Fruit fly (Drosophila melanogaster) whole organism, prepupa: ENCODE results near the gene lilli.
A peak's percentile ranks its signal among the peaks of the same experiment; 100 is the strongest.

ENCODE experiments used
- Blimp-1 ChIP-seq: fragments of 200-800 bp; sonication (Bioruptor generic); optimal IDR thresholded peaks from 3 replicates; lab custom pipeline; 2017; ENCODE audit warnings: missing biosample characterization, missing genetic modification characterization, mild to moderate bottlenecking, moderate library complexity, missing genetic modification reagents
- CG10631 ChIP-seq: fragments of 200-800 bp; sonication (Bioruptor generic); optimal IDR thresholded peaks from 2 replicates; lab custom pipeline; 2016; ENCODE audit warnings: missing biosample characterization, missing genetic modification characterization
- CG11902 ChIP-seq: fragments of 200-800 bp; sonication (Bioruptor generic); optimal IDR thresholded peaks from 3 replicates; lab custom pipeline; 2016; ENCODE audit warnings: missing biosample characterization, missing genetic modification characterization
- CG16779 ChIP-seq: fragments of 200-800 bp; sonication (Bioruptor generic); optimal IDR thresholded peaks from 3 replicates; lab custom pipeline; 2017; ENCODE audit warnings: missing biosample characterization, mild to moderate bottlenecking, missing genetic modification characterization
- CG3032 ChIP-seq: fragments of 200-800 bp; optimal IDR thresholded peaks from 2 replicates; lab custom pipeline; 2019; ENCODE audit warnings: missing biosample characterization, mild to moderate bottlenecking, missing genetic modification characterization, moderate library complexity
- CG31627 ChIP-seq: fragments of 200-800 bp; sonication (Bioruptor generic); optimal IDR thresholded peaks from 3 replicates; lab custom pipeline; 2016; ENCODE audit warnings: missing biosample characterization, missing genetic modification characterization
- CG34406 ChIP-seq: fragments of 200-800 bp; sonication (Bioruptor generic); optimal IDR thresholded peaks from 3 replicates; lab custom pipeline; 2016; ENCODE audit warnings: missing biosample characterization, missing genetic modification characterization
- CG4318 ChIP-seq: fragments of 200-800 bp; sonication (Bioruptor generic); optimal IDR thresholded peaks from 3 replicates; lab custom pipeline; 2017; ENCODE audit warnings: missing biosample characterization, mild to moderate bottlenecking, missing genetic modification characterization
- CG6163 ChIP-seq: fragments of 200-800 bp; sonication (Bioruptor generic); IDR thresholded peaks from 3 replicates; pipeline ENCODE4 v1.3.6; 2022; ENCODE audit warnings: missing biosample characterization, missing genetic modification characterization
- CG6792 ChIP-seq: fragments of 200-800 bp; sonication (Bioruptor generic); optimal IDR thresholded peaks from 3 replicates; lab custom pipeline; 2016; ENCODE audit warnings: missing biosample characterization, missing genetic modification characterization
- CG6808 ChIP-seq: fragments of 200-800 bp; sonication (Bioruptor generic); optimal IDR thresholded peaks from 3 replicates; lab custom pipeline; 2017; ENCODE audit warnings: missing biosample characterization, missing genetic modification characterization, mild to moderate bottlenecking, moderate library complexity, missing genetic modification reagents
- CG8319 ChIP-seq: fragments of 200-800 bp; sonication (Bioruptor generic); optimal IDR thresholded peaks from 3 replicates; lab custom pipeline; 2016; ENCODE audit warnings: missing biosample characterization, missing genetic modification characterization
- CG8632 ChIP-seq: fragments of 200-800 bp; sonication (Bioruptor generic); optimal IDR thresholded peaks from 3 replicates; lab custom pipeline; 2016; ENCODE audit warnings: missing biosample characterization, missing genetic modification characterization
- CG9139 ChIP-seq: fragments of 200-800 bp; sonication (Bioruptor generic); optimal IDR thresholded peaks from 3 replicates; lab custom pipeline; 2017; ENCODE audit warnings: missing biosample characterization, mild to moderate bottlenecking, missing genetic modification characterization
- Eip78C ChIP-seq: fragments of 200-800 bp; sonication (Bioruptor generic); peaks from one replicate; lab custom pipeline; 2016; ENCODE audit warnings: missing biosample characterization, missing genetic modification characterization
- Gug ChIP-seq: fragments of 200-800 bp; sonication (Bioruptor generic); IDR thresholded peaks from 2 replicates; pipeline ENCODE4 v1.3.6; 2022; ENCODE audit warnings: missing biosample characterization, missing genetic modification characterization
- Hr38 ChIP-seq: sonication (Bioruptor generic); optimal IDR thresholded peaks from 2 replicates; lab custom pipeline; 2016; ENCODE audit warnings: missing biosample characterization, missing genetic modification characterization
- Hr39 ChIP-seq: fragments of 200-800 bp; sonication (Bioruptor generic); optimal IDR thresholded peaks from 2 replicates; lab custom pipeline; 2016; ENCODE audit warnings: missing biosample characterization, missing genetic modification characterization
- Met ChIP-seq: fragments of 200-800 bp; sonication (Bioruptor generic); optimal IDR thresholded peaks from 3 replicates; lab custom pipeline; 2016; ENCODE audit warnings: missing biosample characterization, missing genetic modification characterization
- OdsH ChIP-seq: fragments of 200-800 bp; sonication (Bioruptor generic); optimal IDR thresholded peaks from 3 replicates; lab custom pipeline; 2016; ENCODE audit warnings: missing biosample characterization, missing genetic modification characterization
- Sox15 ChIP-seq: fragments of 200-800 bp; sonication (Bioruptor generic); optimal IDR thresholded peaks from 3 replicates; lab custom pipeline; 2016; ENCODE audit warnings: missing biosample characterization, missing genetic modification characterization
- acj6 ChIP-seq: fragments of 200-800 bp; sonication (Bioruptor generic); optimal IDR thresholded peaks from 3 replicates; lab custom pipeline; 2016; ENCODE audit warnings: missing biosample characterization, missing genetic modification characterization
- dac ChIP-seq: fragments of 200-800 bp; sonication (Bioruptor generic); optimal IDR thresholded peaks from 2 replicates; lab custom pipeline; 2017; ENCODE audit warnings: missing biosample characterization, mild to moderate bottlenecking, missing genetic modification characterization
- eg ChIP-seq: fragments of 200-800 bp; sonication (Bioruptor generic); IDR thresholded peaks from 3 replicates; pipeline ENCODE4 v1.3.6; 2022; ENCODE audit warnings: missing biosample characterization, missing genetic modification characterization
- esn ChIP-seq: fragments of 200-800 bp; sonication (Bioruptor generic); optimal IDR thresholded peaks from 2 replicates; lab custom pipeline; 2016; ENCODE audit warnings: missing biosample characterization, mild to moderate bottlenecking, missing genetic modification characterization, moderate library complexity
- fd85E ChIP-seq: fragments of 200-800 bp; sonication (Bioruptor generic); optimal IDR thresholded peaks from 3 replicates; lab custom pipeline; 2016; ENCODE audit warnings: missing biosample characterization, missing genetic modification characterization
- fkh ChIP-seq: fragments of 200-800 bp; sonication (Bioruptor generic); optimal IDR thresholded peaks from 3 replicates; lab custom pipeline; 2017; ENCODE audit warnings: missing biosample characterization, mild to moderate bottlenecking, missing genetic modification characterization, moderate library complexity
- lz ChIP-seq: fragments of 200-800 bp; sonication (Bioruptor generic); optimal IDR thresholded peaks from 3 replicates; lab custom pipeline; 2016; ENCODE audit warnings: missing biosample characterization, missing genetic modification characterization
- net ChIP-seq: fragments of 200-800 bp; sonication (Bioruptor generic); optimal IDR thresholded peaks from 3 replicates; lab custom pipeline; 2016; ENCODE audit warnings: missing biosample characterization, missing genetic modification characterization
- pdm3 ChIP-seq: fragments of 200-800 bp; sonication (Bioruptor generic); optimal IDR thresholded peaks from 3 replicates; lab custom pipeline; 2016; ENCODE audit warnings: missing biosample characterization, missing genetic modification characterization
- salr ChIP-seq, 2 experiments: fragments of 200-800 bp; sonication (Bioruptor generic); optimal IDR thresholded peaks; 3 replicates each; lab custom pipeline; 2016 to 2018; ENCODE audit warnings: missing biosample characterization in 2 of 2, missing genetic modification characterization in 2 of 2, mild to moderate bottlenecking in 1 of 2
- spab ChIP-seq: fragments of 200-800 bp; sonication (Bioruptor generic); optimal IDR thresholded peaks from 2 replicates; lab custom pipeline; 2017; ENCODE audit warnings: missing biosample characterization, mild to moderate bottlenecking, missing genetic modification characterization, missing genetic modification reagents
- vri ChIP-seq: fragments of 200-800 bp; sonication (Bioruptor generic); optimal IDR thresholded peaks from 3 replicates; lab custom pipeline; 2016; ENCODE audit warnings: missing biosample characterization, mild to moderate bottlenecking, missing genetic modification characterization

lilli gene

DNA sequence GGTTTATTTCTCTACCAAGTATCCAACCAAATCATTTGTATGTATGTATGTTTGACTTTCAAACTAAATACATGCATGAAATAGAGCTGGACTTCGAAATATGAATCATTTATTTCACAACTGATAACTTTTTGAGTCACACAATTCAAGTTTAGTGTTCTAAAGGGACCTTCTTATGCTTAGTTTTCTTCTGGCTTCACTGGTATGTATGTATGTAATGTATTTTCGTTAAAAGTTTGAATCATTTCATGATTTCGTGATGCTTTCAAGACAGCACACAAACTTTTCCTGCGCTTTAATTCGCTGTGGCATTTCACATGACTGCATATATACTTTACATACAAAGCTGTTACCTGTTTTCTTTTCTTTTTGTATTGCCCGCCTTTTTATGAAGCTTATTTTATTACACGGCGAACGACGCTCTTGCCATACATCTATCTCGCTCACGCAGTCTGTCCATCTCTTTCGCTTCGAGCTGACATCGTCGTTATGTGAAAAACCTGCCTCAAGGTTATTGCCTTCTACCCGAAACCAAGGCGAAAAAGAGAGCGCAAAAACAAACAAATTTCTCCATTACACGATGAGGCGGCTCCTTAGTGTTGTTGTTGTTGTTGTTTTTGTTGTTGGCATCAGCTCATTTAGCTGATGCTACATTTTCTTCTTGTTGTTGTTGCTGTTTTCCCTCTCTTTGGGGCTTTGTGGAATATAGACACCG is 22.9 kb downstream of the lilli start (continued):
- peak; percentile 27 for TF ChIP-seq Eip78C (GFP tag; lab: Kevin White, UChicago)
- no peak for TF ChIP-seq pdm3 (GFP tag; lab: Kevin White, UChicago)
- peak; percentile 16 for TF ChIP-seq CG6808 (GFP tag; lab: Kevin White, UChicago)
- TF ChIP-seq CG34406 (GFP tag; lab: Kevin White, UChicago) = peak; percentile 11
- TF ChIP-seq CG8632 (GFP tag; lab: Kevin White, UChicago) = no peak
- TF ChIP-seq lz (GFP tag; lab: Kevin White, UChicago) = no peak
- no peak for TF ChIP-seq CG3032 (tag; lab: Kevin White, UChicago)
- peak; percentile 16 for TF ChIP-seq CG9139 (GFP tag; lab: Kevin White, UChicago)
- no peak for TF ChIP-seq CG8319 (GFP tag; lab: Kevin White, UChicago)
- no peak for TF ChIP-seq acj6 (GFP tag; lab: Kevin White, UChicago)
- TF ChIP-seq CG16779 (tag; lab: Kevin White, UChicago) = no peak
- TF ChIP-seq Met (GFP tag; lab: Kevin White, UChicago) = peak; percentile 17

dm6 chr2L:2909495-2909894 is 23.8 kb downstream of the lilli start:
- TF ChIP-seq Sox15 (no peak), CG10631 (GFP tag; lab: Kevin White, UChicago) (no peak), CG31627 (GFP tag; lab: Kevin White, UChicago) (no peak), vri (GFP tag; lab: Kevin White, UChicago) (peak; percentile 12), CG6163 (GFP tag; lab: Robert Waterston, UW) (no peak), fkh (GFP tag; lab: Kevin White, UChicago) (peak; percentile 71), spab (GFP tag; lab: Kevin White, UChicago) (no peak), Eip78C (GFP tag; lab: Kevin White, UChicago) (peak; percentile 30)

dm6 chr2L:2910957-2911356 is 25.2 kb downstream of the lilli start:
- TF ChIP-seq OdsH (GFP tag; lab: Kevin White, UChicago) (no peak), CG10631 (GFP tag; lab: Kevin White, UChicago) (no peak), Sox15 (no peak), Hr38 (GFP tag; lab: Kevin White, UChicago) (no peak), vri (GFP tag; lab: Kevin White, UChicago) (no peak), Hr39 (no peak), CG6792 (no peak), dac (GFP tag; lab: Kevin White, UChicago) (no peak), CG4318 (no peak), esn (GFP tag; lab: Kevin White, UChicago) (no peak), CG8632 (GFP tag; lab: Kevin White, UChicago) (no peak), eg (GFP tag; lab: Robert Waterston, UW) (no peak), Gug (no peak), Met (GFP tag; lab: Kevin White, UChicago) (no peak), salr (GFP tag; optimal IDR thresholded peaks at IDR 0.05; lab: Kevin White, UChicago) (no peak), Blimp-1 (GFP tag; lab: Kevin White, UChicago) (no peak), CG11902 (GFP tag; lab: Kevin White, UChicago) (no peak)

- TF ChIP-seq Blimp-1 (GFP tag; lab: Kevin White, UChicago) = no peak
- no peak for TF ChIP-seq CG4318
- no peak for TF ChIP-seq fd85E
- TF ChIP-seq CG16779 (tag; lab: Kevin White, UChicago) = no peak
- no peak for TF ChIP-seq CG6808 (GFP tag; lab: Kevin White, UChicago)
- TF ChIP-seq Hr38 (GFP tag; lab: Kevin White, UChicago) = no peak
- no peak for TF ChIP-seq lz (GFP tag; lab: Kevin White, UChicago)
- TF ChIP-seq net (GFP tag; lab: Kevin White, UChicago) = no peak
- no peak for TF ChIP-seq CG34406 (GFP tag; lab: Kevin White, UChicago)
Observed at dm6 chr2L:2920641-2921040, 34.9 kb downstream of the lilli start.
